Worm (Caenorhabditis elegans) whole organism, early embryonic: ENCODE measurements around the gene R07E5.19.

Source experiments
- B0310.2 ChIP-seq: sonication (generic microtip); optimal IDR thresholded peaks from 2 replicates; lab custom pipeline; 2016; ENCODE audit warnings: mild to moderate bottlenecking, missing genetic modification characterization, missing compliant biosample characterization
- F13C5.2 ChIP-seq: sonication (generic microtip); optimal IDR thresholded peaks from 2 replicates; lab custom pipeline; 2017; ENCODE audit warnings: mild to moderate bottlenecking, missing genetic modification characterization, inconsistent platforms, missing compliant biosample characterization
- aly-1 ChIP-seq: sonication (generic microtip); optimal IDR thresholded peaks from 2 replicates; lab custom pipeline; 2016; ENCODE audit warnings: missing genetic modification characterization, missing compliant biosample characterization
- ama-1 ChIP-seq: fragments of 150-350 bp; optimal IDR thresholded peaks from 2 replicates; lab custom pipeline; 2014
- ceh-13 ChIP-seq: fragments of 200-800 bp; sonication (Bioruptor generic); optimal IDR thresholded peaks from 2 replicates; lab custom pipeline; 2018; ENCODE audit warnings: mild to moderate bottlenecking, missing genetic modification characterization, missing compliant biosample characterization
- ceh-36 ChIP-seq: sonication (generic microtip); optimal IDR thresholded peaks from 2 replicates; lab custom pipeline; 2016; ENCODE audit warnings: missing genetic modification characterization, inconsistent platforms, missing compliant biosample characterization
- ets-7 ChIP-seq: sonication (generic microtip); optimal IDR thresholded peaks from 2 replicates; lab custom pipeline; 2016; ENCODE audit warnings: missing genotype, missing genetic modification characterization, missing compliant biosample characterization
- flt-1 ChIP-seq: fragments of 200-800 bp; sonication (Bioruptor generic); IDR thresholded peaks from 2 replicates; pipeline ENCODE4 v1.3.6; 2022; ENCODE audit warnings: missing genetic modification characterization, missing compliant biosample characterization
- hmbx-1 ChIP-seq: sonication (generic microtip); optimal IDR thresholded peaks from 2 replicates; lab custom pipeline; 2016; ENCODE audit warnings: mild to moderate bottlenecking, missing genetic modification characterization, missing compliant biosample characterization
- hmg-4 ChIP-seq: fragments of 200-800 bp; sonication (Bioruptor generic); optimal IDR thresholded peaks from 2 replicates; lab custom pipeline; 2018; ENCODE audit warnings: mild to moderate bottlenecking, missing genetic modification characterization, missing compliant biosample characterization
- hnd-1 ChIP-seq: sonication (generic microtip); optimal IDR thresholded peaks from 2 replicates; lab custom pipeline; 2016; ENCODE audit warnings: missing genetic modification characterization, missing compliant biosample characterization
- pes-1 ChIP-seq: fragments of 200-800 bp; sonication (Bioruptor generic); IDR thresholded peaks from 2 replicates; pipeline ENCODE4 v1.3.6; 2022; ENCODE audit warnings: missing genetic modification reagents, missing genetic modification characterization, missing compliant biosample characterization
- scrt-1 ChIP-seq: fragments of 200-800 bp; sonication (Bioruptor generic); IDR thresholded peaks from 2 replicates; pipeline ENCODE4 v1.3.6; 2022; ENCODE audit warnings: missing genetic modification characterization, missing compliant biosample characterization
- sea-1 ChIP-seq: fragments of 200-800 bp; sonication (Bioruptor generic); conservative IDR thresholded peaks from 2 replicates; pipeline ENCODE4 v1.3.6; 2022; ENCODE audit warnings: missing genetic modification characterization, missing compliant biosample characterization
- tbx-11 ChIP-seq: fragments of 200-800 bp; sonication (Bioruptor generic); IDR thresholded peaks from 2 replicates; pipeline ENCODE4 v1.3.6; 2022; ENCODE audit warnings: missing genetic modification characterization, missing compliant biosample characterization
- tbx-37 ChIP-seq: fragments of 200-800 bp; sonication (Bioruptor generic); conservative IDR thresholded peaks from 2 replicates; pipeline ENCODE4 v1.3.6; 2022; ENCODE audit warnings: missing genetic modification reagents, missing genetic modification characterization, missing compliant biosample characterization
- tra-4 ChIP-seq: sonication (generic microtip); optimal IDR thresholded peaks from 2 replicates; lab custom pipeline; 2017; ENCODE audit warnings: missing genetic modification characterization, missing compliant biosample characterization

The R07E5.19 gene

ce11 chrIII:4407144-4407543 is 10.7 kb downstream of the R07E5.19 start, which contains the start of gene prdx-3:
prdx-3 (plus strand) TSS chrIII:4407444.
- no peak for TF ChIP-seq hmg-4 (GFP tag; lab: Kevin White, UChicago)
- no peak for TF ChIP-seq tbx-11
- no peak for TF ChIP-seq ets-7 (tag; lab: Kevin White, UChicago)
- TF ChIP-seq F13C5.2 (tag; lab: Kevin White, UChicago), result no peak
- TF ChIP-seq B0310.2 (tag; lab: Kevin White, UChicago), result no peak
- TF ChIP-seq pes-1 (GFP tag; lab: Robert Waterston, UW), result no peak
- TF ChIP-seq tra-4 (tag; lab: Kevin White, UChicago), result no peak
- no peak for TF ChIP-seq hmbx-1 (tag; lab: Kevin White, UChicago)
- no peak for TF ChIP-seq ceh-36 (tag; lab: Kevin White, UChicago)
- TF ChIP-seq ceh-13 (GFP tag; lab: Kevin White, UChicago), result no peak
- no peak for TF ChIP-seq flt-1
- no peak for TF ChIP-seq sea-1 (GFP tag; lab: Robert Waterston, UW)
- TF ChIP-seq hnd-1 (tag; lab: Kevin White, UChicago), result no peak
- no peak for TF ChIP-seq ama-1 (lab: Kevin White, UChicago)
- TF ChIP-seq scrt-1 (GFP tag; lab: Robert Waterston, UW), result no peak

ce11 chrIII:4405986-4406385 is 11.9 kb downstream of the R07E5.19 start, which contains the start of gene rnp-4:
rnp-4 (plus strand) TSS chrIII:4406286.
- TF ChIP-seq tbx-37 (GFP tag; lab: Robert Waterston, UW) (no peak), hnd-1 (tag; lab: Kevin White, UChicago) (no peak), ets-7 (tag; lab: Kevin White, UChicago) (no peak)

- peak; percentile 59 for TF ChIP-seq F13C5.2 (tag; lab: Kevin White, UChicago)
- TF ChIP-seq tbx-11, result no peak
- TF ChIP-seq ets-7 (tag; lab: Kevin White, UChicago), result no peak
- no peak for TF ChIP-seq flt-1
Measured at ce11 chrIII:4404339-4404836, 13.5 kb downstream of the R07E5.19 start, which contains the start of the genes R07E5.17 and snfc-5. R07E5.17 (minus strand) TSS chrIII:4404436. snfc-5 (plus strand) TSS chrIII:4404786.

ce11 chrIII:4401142-4401541 is 16.7 kb downstream of the R07E5.19 start, which contains the start of gene R07E5.15:
R07E5.15 (plus strand) TSS chrIII:4401442.
- TF ChIP-seq aly-1 (tag; lab: Kevin White, UChicago) (no peak), flt-1 (no peak), ama-1 (lab: Kevin White, UChicago) (no peak), ceh-13 (GFP tag; lab: Kevin White, UChicago) (no peak), tra-4 (tag; lab: Kevin White, UChicago) (no peak), pes-1 (GFP tag; lab: Robert Waterston, UW) (no peak), scrt-1 (GFP tag; lab: Robert Waterston, UW) (no peak), F13C5.2 (tag; lab: Kevin White, UChicago) (no peak), tbx-37 (GFP tag; lab: Robert Waterston, UW) (no peak)

DNA sequence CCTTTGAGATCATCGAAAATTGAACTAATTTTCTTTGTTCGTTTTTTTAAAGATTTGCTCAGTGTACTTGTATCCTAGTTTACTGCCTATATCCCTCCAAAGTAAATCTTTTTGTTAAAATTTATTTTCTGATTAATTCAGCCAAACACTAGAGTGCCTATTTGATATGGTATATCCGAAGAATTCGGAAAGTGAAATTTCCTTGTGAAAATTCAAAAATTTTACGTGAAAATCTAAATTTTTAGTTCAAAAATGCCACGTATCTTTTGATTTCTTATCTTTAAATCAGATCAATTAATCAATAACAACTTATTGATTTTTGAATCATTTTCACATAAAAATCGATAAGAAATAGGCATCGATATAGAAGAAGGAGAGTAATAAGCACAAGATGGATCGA is 19.4 kb downstream of the R07E5.19 start, which contains the start of gene R07E5.6:
TSS of gene R07E5.6 (plus strand) at position 301 of the 400 bp plus-strand sequence.
- no peak for TF ChIP-seq ceh-36 (tag; lab: Kevin White, UChicago)
- TF ChIP-seq ceh-13 (GFP tag; lab: Kevin White, UChicago), result no peak
- no peak for TF ChIP-seq sea-1 (GFP tag; lab: Robert Waterston, UW)
- TF ChIP-seq hnd-1 (tag; lab: Kevin White, UChicago), result no peak
- no peak for TF ChIP-seq flt-1
- TF ChIP-seq B0310.2 (tag; lab: Kevin White, UChicago), result no peak
- no peak for TF ChIP-seq scrt-1 (GFP tag; lab: Robert Waterston, UW)
- TF ChIP-seq hmbx-1 (tag; lab: Kevin White, UChicago), result no peak
- TF ChIP-seq hmg-4 (GFP tag; lab: Kevin White, UChicago), result no peak

DNA sequence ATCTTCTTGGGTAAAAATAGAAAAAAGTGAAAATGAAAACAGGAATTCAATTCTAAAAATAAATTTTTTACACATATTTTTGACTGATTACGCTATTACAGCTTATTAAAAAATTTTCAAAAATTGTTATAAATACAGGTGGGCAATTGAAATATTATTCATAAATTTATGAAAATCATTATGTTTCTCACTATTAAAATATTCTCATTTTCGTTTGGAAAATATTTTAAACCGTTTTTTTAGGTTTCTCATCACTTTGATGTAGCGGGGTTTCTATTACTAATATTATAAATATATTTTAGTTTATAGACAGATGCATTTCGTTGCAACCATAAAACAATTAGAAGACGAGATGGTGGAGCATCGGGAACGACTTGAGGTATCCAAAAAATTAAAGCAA is 20.7 kb downstream of the R07E5.19 start, which contains the start of gene R07E5.5:
TSS of gene R07E5.5 (plus strand) at position 301 of the 400 bp plus-strand sequence.
- no peak for TF ChIP-seq sea-1 (GFP tag; lab: Robert Waterston, UW)
- no peak for TF ChIP-seq hnd-1 (tag; lab: Kevin White, UChicago)
- no peak for TF ChIP-seq B0310.2 (tag; lab: Kevin White, UChicago)
- no peak for TF ChIP-seq scrt-1 (GFP tag; lab: Robert Waterston, UW)
- no peak for TF ChIP-seq aly-1 (tag; lab: Kevin White, UChicago)
- no peak for TF ChIP-seq tbx-37 (GFP tag; lab: Robert Waterston, UW)
- no peak for TF ChIP-seq pes-1 (GFP tag; lab: Robert Waterston, UW)
- TF ChIP-seq F13C5.2 (tag; lab: Kevin White, UChicago), result no peak
- no peak for TF ChIP-seq ets-7 (tag; lab: Kevin White, UChicago)
- no peak for TF ChIP-seq ceh-13 (GFP tag; lab: Kevin White, UChicago)
- no peak for TF ChIP-seq flt-1
- TF ChIP-seq hmg-4 (GFP tag; lab: Kevin White, UChicago), result no peak
- TF ChIP-seq tbx-11, result no peak

ce11 chrIII:4395857-4396256 is 22.0 kb downstream of the R07E5.19 start:
- TF ChIP-seq hmbx-1 (tag; lab: Kevin White, UChicago), result no peak
- TF ChIP-seq sea-1 (GFP tag; lab: Robert Waterston, UW), result no peak
- no peak for TF ChIP-seq scrt-1 (GFP tag; lab: Robert Waterston, UW)

DNA sequence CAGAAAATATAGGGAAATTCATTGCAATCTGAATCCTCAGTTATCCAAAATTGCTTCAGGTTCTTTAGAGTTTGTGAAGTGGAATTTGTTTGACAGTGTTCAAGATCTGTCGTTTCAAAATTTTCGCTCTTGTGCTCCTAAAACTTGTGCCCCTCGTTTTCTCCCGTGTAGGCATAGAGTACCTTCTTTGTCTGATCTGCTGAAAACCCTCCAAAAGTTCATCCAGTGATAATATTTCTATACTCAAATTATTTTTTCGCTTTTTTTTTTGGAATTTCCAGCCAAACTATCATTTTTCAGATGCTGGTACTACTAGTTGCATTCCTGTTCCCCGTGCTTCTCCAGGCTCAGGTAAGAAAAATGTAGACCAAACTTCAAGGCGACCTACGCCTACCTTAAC is 23.4 kb downstream of the R07E5.19 start, which contains the start of gene R07E5.4:
TSS of gene R07E5.4 (plus strand) at position 301 of the 400 bp plus-strand sequence.
- TF ChIP-seq tbx-11 (no peak), ceh-13 (GFP tag; lab: Kevin White, UChicago) (no peak)
